Fruit fly (Drosophila melanogaster) whole organism, embryonic: ENCODE results near the gene CG6675.
A peak's percentile ranks its signal among the peaks of the same experiment; 100 is the strongest.

ENCODE experiments used
- Atf-2 ChIP-seq: fragments of 200-800 bp; sonication (Bioruptor generic); optimal IDR thresholded peaks from 2 replicates; lab custom pipeline; 2016; ENCODE audit warnings: missing biosample characterization, missing genetic modification characterization
- C15 ChIP-seq: fragments of 200-800 bp; sonication (Bioruptor generic); IDR thresholded peaks from 3 replicates; pipeline ENCODE4 v1.3.6; 2022; ENCODE audit warnings: missing biosample characterization, missing genetic modification characterization
- CG10209 ChIP-seq: fragments of 200-800 bp; sonication (Bioruptor generic); optimal IDR thresholded peaks from 3 replicates; lab custom pipeline; 2017; ENCODE audit warnings: missing biosample characterization, mild to moderate bottlenecking, missing genetic modification characterization, missing genetic modification reagents
- CG11085 ChIP-seq: fragments of 200-800 bp; sonication (Bioruptor generic); IDR thresholded peaks from 2 replicates; pipeline ENCODE4 v1.3.6; 2022; ENCODE audit warnings: missing biosample characterization, missing genetic modification characterization
- CG11456 ChIP-seq: fragments of 200-800 bp; sonication (Bioruptor generic); IDR thresholded peaks from 3 replicates; pipeline ENCODE4 v1.3.6; 2022; ENCODE audit warnings: missing biosample characterization, missing genetic modification characterization
- CG12104 ChIP-seq: fragments of 200-800 bp; sonication (Bioruptor generic); optimal IDR thresholded peaks from 3 replicates; lab custom pipeline; 2016; ENCODE audit warnings: missing biosample characterization, missing genetic modification characterization
- CG12219 ChIP-seq: fragments of 200-800 bp; sonication (Bioruptor generic); optimal IDR thresholded peaks from 3 replicates; lab custom pipeline; 2018; ENCODE audit warnings: missing biosample characterization, mild to moderate bottlenecking, missing genetic modification characterization
- CG14014 ChIP-seq: fragments of 200-800 bp; sonication (Bioruptor generic); IDR thresholded peaks from 2 replicates; pipeline ENCODE4 v1.3.6; 2022; ENCODE audit warnings: missing biosample characterization, missing genetic modification characterization
- CG14441 ChIP-seq: fragments of 200-800 bp; sonication (Bioruptor generic); IDR thresholded peaks from 2 replicates; pipeline ENCODE4 v1.3.6; 2022; ENCODE audit warnings: missing biosample characterization, missing genetic modification characterization
- CG14667 ChIP-seq: fragments of 200-800 bp; sonication (Bioruptor generic); IDR thresholded peaks from 2 replicates; pipeline ENCODE4 v1.3.6; 2022; ENCODE audit warnings: missing biosample characterization, missing genetic modification characterization
- CG14710 ChIP-seq: fragments of 200-800 bp; sonication (Bioruptor generic); optimal IDR thresholded peaks from 3 replicates; lab custom pipeline; 2019; ENCODE audit warnings: missing biosample characterization, mild to moderate bottlenecking, missing genetic modification characterization, moderate library complexity
- CG15479 ChIP-seq: fragments of 200-800 bp; sonication (Bioruptor generic); optimal IDR thresholded peaks from 3 replicates; lab custom pipeline; 2019; ENCODE audit warnings: missing biosample characterization, mild to moderate bottlenecking, missing genetic modification characterization, moderate library complexity
- CG15514 ChIP-seq: fragments of 200-800 bp; sonication (Bioruptor generic); optimal IDR thresholded peaks from 3 replicates; lab custom pipeline; 2017; ENCODE audit warnings: missing biosample characterization, missing genetic modification characterization, mild to moderate bottlenecking, moderate library complexity, missing genetic modification reagents
- CG1647 ChIP-seq: fragments of 200-800 bp; sonication (Bioruptor generic); optimal IDR thresholded peaks from 3 replicates; lab custom pipeline; 2016; ENCODE audit warnings: missing biosample characterization, missing genetic modification characterization
- CG18476 ChIP-seq: fragments of 200-800 bp; sonication (Bioruptor generic); optimal IDR thresholded peaks from 2 replicates; lab custom pipeline; 2016; ENCODE audit warnings: missing biosample characterization, mild to moderate bottlenecking, missing genetic modification characterization
- CG18764 ChIP-seq: fragments of 200-800 bp; sonication (Bioruptor generic); optimal IDR thresholded peaks from 3 replicates; lab custom pipeline; 2016; ENCODE audit warnings: missing biosample characterization, missing genetic modification characterization
- CG2712 ChIP-seq: fragments of 200-800 bp; optimal IDR thresholded peaks from 3 replicates; lab custom pipeline; 2019; ENCODE audit warnings: missing biosample characterization, mild to moderate bottlenecking, missing genetic modification characterization, moderate library complexity
- CG30020 ChIP-seq: fragments of 200-800 bp; optimal IDR thresholded peaks from 2 replicates; lab custom pipeline; 2019; ENCODE audit warnings: missing biosample characterization, mild to moderate bottlenecking, missing genetic modification characterization, moderate library complexity
- CG30403 ChIP-seq: fragments of 200-800 bp; sonication (Bioruptor generic); optimal IDR thresholded peaks from 3 replicates; lab custom pipeline; 2016; ENCODE audit warnings: missing biosample characterization, missing genetic modification characterization
- CG43689 ChIP-seq: fragments of 200-800 bp; sonication (Bioruptor generic); IDR thresholded peaks from 2 replicates; pipeline ENCODE4 v1.3.6; 2022; ENCODE audit warnings: missing biosample characterization, missing genetic modification characterization
- CG5180 ChIP-seq: fragments of 200-800 bp; sonication (Bioruptor generic); optimal IDR thresholded peaks from 3 replicates; lab custom pipeline; 2017; ENCODE audit warnings: missing biosample characterization, missing genetic modification characterization, mild to moderate bottlenecking, moderate library complexity, missing genetic modification reagents
- CG6813 ChIP-seq: fragments of 200-800 bp; sonication (Bioruptor generic); optimal IDR thresholded peaks from 2 replicates; lab custom pipeline; 2017; ENCODE audit warnings: missing biosample characterization, missing genetic modification characterization, mild to moderate bottlenecking, moderate library complexity, missing genetic modification reagents
- CG7357 ChIP-seq: fragments of 200-800 bp; sonication (Bioruptor generic); IDR thresholded peaks from 3 replicates; pipeline ENCODE4 v1.3.6; 2022; ENCODE audit warnings: missing biosample characterization, missing genetic modification characterization
- CG7839 ChIP-seq: fragments of 200-800 bp; sonication (Bioruptor generic); optimal IDR thresholded peaks from 3 replicates; lab custom pipeline; 2018; ENCODE audit warnings: missing biosample characterization, mild to moderate bottlenecking, missing genetic modification characterization, moderate library complexity
- CG8478 ChIP-seq: fragments of >200 bp; optimal IDR thresholded peaks from 2 replicates; lab custom pipeline; 2018
- D ChIP-seq, 2 experiments: fragments of 200-800 bp in 1 of 2; fragments of >200 bp in 1 of 2; sonication (Bioruptor generic) in 1 of 2; optimal IDR thresholded peaks; 2 replicates in 1 of 2; 3 replicates in 1 of 2; lab custom pipeline; 2017; ENCODE audit warnings: mild to moderate bottlenecking in 1 of 2, missing biosample characterization in 1 of 2, missing genetic modification characterization in 1 of 2, missing genetic modification reagents in 1 of 2
- Elba2 ChIP-seq: fragments of 200-800 bp; sonication (Bioruptor generic); optimal IDR thresholded peaks from 3 replicates; lab custom pipeline; 2016; ENCODE audit warnings: missing biosample characterization, missing genetic modification characterization
- Gsc ChIP-seq: fragments of 200-800 bp; sonication (Bioruptor generic); IDR thresholded peaks from 2 replicates; pipeline ENCODE4 v1.3.6; 2022; ENCODE audit warnings: missing biosample characterization, missing genetic modification characterization
- HLH4C ChIP-seq: fragments of 200-800 bp; sonication (Bioruptor generic); IDR thresholded peaks from 3 replicates; pipeline ENCODE4 v1.3.6; 2022; ENCODE audit warnings: missing biosample characterization, missing genetic modification characterization; ENCODE audit not compliant: partially characterized antibody
- HLHmδ ChIP-seq: fragments of 200-800 bp; sonication (Bioruptor generic); optimal IDR thresholded peaks from 2 replicates; lab custom pipeline; 2018; ENCODE audit warnings: missing biosample characterization, mild to moderate bottlenecking, missing genetic modification characterization, moderate library complexity
- Jarid2 ChIP-seq: fragments of 200-800 bp; sonication (Bioruptor generic); optimal IDR thresholded peaks from 3 replicates; lab custom pipeline; 2017; ENCODE audit warnings: mild to moderate bottlenecking, missing biosample characterization, missing genetic modification reagents, missing genetic modification characterization
- Myb ChIP-seq: fragments of 200-800 bp; sonication (Bioruptor generic); optimal IDR thresholded peaks from 2 replicates; lab custom pipeline; 2016; ENCODE audit warnings: missing biosample characterization, missing genetic modification characterization
- Xrp1 ChIP-seq: fragments of 200-800 bp; sonication (Bioruptor generic); IDR thresholded peaks from 2 replicates; pipeline ENCODE4 v1.3.6; 2022; ENCODE audit warnings: missing biosample characterization, missing genetic modification characterization
- caup ChIP-seq: fragments of 200-800 bp; sonication (Bioruptor generic); optimal IDR thresholded peaks from 3 replicates; lab custom pipeline; 2017; ENCODE audit warnings: missing biosample characterization, mild to moderate bottlenecking, missing genetic modification characterization, moderate library complexity; ENCODE audit not compliant: severe bottlenecking
- cg ChIP-seq: fragments of 200-800 bp; sonication (Bioruptor generic); optimal IDR thresholded peaks from 3 replicates; lab custom pipeline; 2019; ENCODE audit warnings: missing biosample characterization, mild to moderate bottlenecking, missing genetic modification characterization, moderate library complexity
- croc ChIP-seq: fragments of 200-800 bp; sonication (Bioruptor generic); conservative IDR thresholded peaks from 3 replicates; pipeline ENCODE4 v1.3.6; 2022; ENCODE audit warnings: missing biosample characterization, missing genetic modification characterization
- dan ChIP-seq: fragments of 200-800 bp; sonication (Bioruptor generic); IDR thresholded peaks from 2 replicates; pipeline ENCODE4 v1.3.6; 2022; ENCODE audit warnings: missing biosample characterization, missing genetic modification characterization
- dmrt99B ChIP-seq: fragments of 200-800 bp; sonication (Bioruptor generic); optimal IDR thresholded peaks from 2 replicates; lab custom pipeline; 2018; ENCODE audit warnings: missing biosample characterization, mild to moderate bottlenecking, missing genetic modification characterization, moderate library complexity
- en ChIP-seq: fragments of 200-800 bp; sonication (Bioruptor generic); optimal IDR thresholded peaks from 2 replicates; lab custom pipeline; 2016; ENCODE audit warnings: missing biosample characterization, missing genetic modification characterization
- ewg ChIP-seq: fragments of 200-800 bp; sonication (Bioruptor generic); optimal IDR thresholded peaks from 3 replicates; lab custom pipeline; 2017; ENCODE audit warnings: mild to moderate bottlenecking, missing biosample characterization, missing genetic modification reagents, missing genetic modification characterization
- fd102C ChIP-seq: fragments of 200-800 bp; sonication (Bioruptor generic); optimal IDR thresholded peaks from 2 replicates; lab custom pipeline; 2018; ENCODE audit warnings: missing biosample characterization, mild to moderate bottlenecking, missing genetic modification characterization, moderate library complexity
- gsb-n ChIP-seq: fragments of 200-800 bp; sonication (Bioruptor generic); optimal IDR thresholded peaks from 3 replicates; lab custom pipeline; 2018; ENCODE audit warnings: missing biosample characterization, mild to moderate bottlenecking, missing genetic modification characterization
- hkb ChIP-seq, 2 experiments: fragments of 200-800 bp in 1 of 2; fragments of >200 bp in 1 of 2; sonication (Bioruptor generic) in 1 of 2; IDR thresholded peaks in 1 of 2; optimal IDR thresholded peaks in 1 of 2; 2 replicates each; pipeline versions ENCODE4 v1.3.6 to Lab custom; 2017 to 2022; ENCODE audit warnings: missing biosample characterization in 1 of 2, missing genetic modification characterization in 1 of 2
- phol ChIP-seq: fragments of 200-800 bp; sonication (Bioruptor generic); optimal IDR thresholded peaks from 3 replicates; lab custom pipeline; 2018; ENCODE audit warnings: missing biosample characterization, mild to moderate bottlenecking, missing genetic modification characterization, moderate library complexity
- pros ChIP-seq: fragments of 200-800 bp; sonication (Bioruptor generic); optimal IDR thresholded peaks from 3 replicates; lab custom pipeline; 2019; ENCODE audit warnings: missing biosample characterization, mild to moderate bottlenecking, missing genetic modification characterization, moderate library complexity
- slbo ChIP-seq: fragments of 200-800 bp; sonication (Bioruptor generic); IDR thresholded peaks from 2 replicates; pipeline ENCODE4 v1.3.6; 2022; ENCODE audit warnings: missing biosample characterization, missing genetic modification characterization
- sqz ChIP-seq: fragments of 200-800 bp; sonication (Bioruptor generic); optimal IDR thresholded peaks from 3 replicates; lab custom pipeline; 2018; ENCODE audit warnings: missing biosample characterization, mild to moderate bottlenecking, missing genetic modification characterization
- stwl ChIP-seq: fragments of 200-800 bp; sonication (Bioruptor generic); optimal IDR thresholded peaks from 3 replicates; lab custom pipeline; 2018; ENCODE audit warnings: missing biosample characterization, mild to moderate bottlenecking, missing genetic modification characterization, moderate library complexity
- wek ChIP-seq: fragments of 200-800 bp; sonication (Bioruptor generic); optimal IDR thresholded peaks from 3 replicates; lab custom pipeline; 2018; ENCODE audit warnings: missing biosample characterization, mild to moderate bottlenecking, missing genetic modification characterization, moderate library complexity

CG6675 gene

DNA sequence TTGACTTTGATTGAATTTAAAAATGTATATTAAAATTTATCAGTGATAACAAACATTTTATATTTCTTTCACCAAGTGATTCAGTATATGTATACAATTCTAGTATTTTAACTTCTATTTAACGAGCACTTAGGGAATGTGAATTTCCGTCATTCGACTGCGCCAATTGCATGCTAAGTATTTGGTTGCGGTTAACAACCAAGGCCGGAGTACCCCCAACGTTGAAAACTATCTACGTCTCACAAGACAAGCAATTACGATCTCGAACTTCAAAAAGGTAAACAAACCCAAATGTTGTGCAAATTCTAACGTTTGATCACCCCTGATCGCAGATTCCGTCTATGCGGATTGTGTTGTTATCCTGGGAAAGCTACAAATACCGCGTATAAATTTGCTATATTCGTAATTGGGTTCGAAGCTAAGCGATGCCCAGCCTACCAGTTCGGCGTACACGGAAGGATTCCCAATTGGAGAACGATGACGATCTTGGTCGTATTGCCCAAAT is 22.5 kb downstream of the CG6675 start, which contains the start of gene CG42748 (continued):
- TF ChIP-seq CG15479 (GFP tag; lab: Kevin White, UChicago): peak; percentile 45
- TF ChIP-seq CG14441 (GFP tag; lab: Robert Waterston, UW): 0 out of 2 replicates have a peak, but pooled peaks have one; percentile 48
- no peak for TF ChIP-seq CG10209
- peak; percentile 41 for TF ChIP-seq phol (tag; lab: Kevin White, UChicago)
- no peak for TF ChIP-seq CG11085
- TF ChIP-seq Xrp1 (GFP tag; lab: Robert Waterston, UW): peak; percentile 29; the same call in 1 of the 2 replicates
- peak; percentile 10 for TF ChIP-seq CG14710 (tag; lab: Kevin White, UChicago)
- peak; percentile 54; the same call in 1 of the 2 replicates for TF ChIP-seq slbo
- TF ChIP-seq CG14014 (GFP tag; lab: Robert Waterston, UW): no peak
- TF ChIP-seq CG18476: no peak
- TF ChIP-seq CG6813 (GFP tag; lab: Kevin White, UChicago): no peak
- no peak for TF ChIP-seq ewg (GFP tag; lab: Kevin White, UChicago)
- peak; percentile 34 for TF ChIP-seq CG15514
- no peak for TF ChIP-seq CG12219 (GFP tag; lab: Kevin White, UChicago)
- TF ChIP-seq HLHmδ: no peak
- TF ChIP-seq CG12104 (GFP tag; lab: Kevin White, UChicago): no peak
- TF ChIP-seq CG14667 (GFP tag; lab: Robert Waterston, UW): no peak
- no peak for TF ChIP-seq CG43689 (GFP tag; lab: Robert Waterston, UW)
- TF ChIP-seq Gsc (GFP tag; lab: Robert Waterston, UW): no peak
- no peak for TF ChIP-seq dmrt99B (tag; lab: Kevin White, UChicago)
- no peak for TF ChIP-seq CG11456 (GFP tag; lab: Robert Waterston, UW)
- no peak for TF ChIP-seq Jarid2
- TF ChIP-seq pros: peak; percentile 19
- no peak for TF ChIP-seq dan (GFP tag; lab: Robert Waterston, UW)
- no peak for TF ChIP-seq fd102C (GFP tag; lab: Kevin White, UChicago)
- TF ChIP-seq CG5180: no peak
- TF ChIP-seq sqz (GFP tag; lab: Kevin White, UChicago): peak; percentile 1
- no peak for TF ChIP-seq CG2712
- TF ChIP-seq Myb (GFP tag; lab: Kevin White, UChicago): no peak
- TF ChIP-seq hkb (optimal IDR thresholded peaks at IDR 0.05; lab: Kevin White, UChicago): no peak
- TF ChIP-seq hkb (GFP tag; IDR thresholded peaks at IDR 0.05; lab: Robert Waterston, UW): no peak
- TF ChIP-seq CG7839 (tag; lab: Kevin White, UChicago): no peak
- no peak for TF ChIP-seq gsb-n (tag; lab: Kevin White, UChicago)
- TF ChIP-seq CG18764 (GFP tag; lab: Kevin White, UChicago): peak; percentile 65
- TF ChIP-seq HLH4C: no peak; the same call in 1 of the 3 replicates
- TF ChIP-seq stwl: peak; percentile 21
- TF ChIP-seq en (GFP tag; lab: Kevin White, UChicago): no peak
- no peak for TF ChIP-seq Atf-2 (GFP tag; lab: Kevin White, UChicago)
- TF ChIP-seq C15 (GFP tag; lab: Robert Waterston, UW): no peak
- peak; percentile 93 for TF ChIP-seq wek (GFP tag; lab: Kevin White, UChicago)
- TF ChIP-seq D (optimal IDR thresholded peaks at IDR 0.05; lab: Kevin White, UChicago): no peak
- no peak for TF ChIP-seq D (GFP tag; optimal IDR thresholded peaks at IDR 0.05; lab: Kevin White, UChicago)
- peak; percentile 93 for TF ChIP-seq Elba2 (GFP tag; lab: Kevin White, UChicago)
- peak; percentile 82 for TF ChIP-seq CG7357 (GFP tag; lab: Robert Waterston, UW)
- no peak for TF ChIP-seq CG30403 (GFP tag; lab: Kevin White, UChicago)
- no peak for TF ChIP-seq CG1647 (GFP tag; lab: Kevin White, UChicago)
- TF ChIP-seq cg (GFP tag; lab: Kevin White, UChicago): no peak
- TF ChIP-seq croc (GFP tag; lab: Robert Waterston, UW): peak; percentile 20; the same call in 2 of the 3 replicates
- peak; percentile 96 for TF ChIP-seq CG30020 (tag; lab: Kevin White, UChicago)
- TF ChIP-seq caup (GFP tag; lab: Kevin White, UChicago): no peak
- no peak for TF ChIP-seq CG8478 (lab: Kevin White, UChicago)
